Fruit fly (Drosophila melanogaster) whole organism, embryonic: ENCODE measurements around the gene Hexo1.

Experiments
- Bdp1 ChIP-seq: fragments of 200-800 bp; sonication (Bioruptor generic); optimal IDR thresholded peaks from 3 replicates; lab custom pipeline; 2016; ENCODE audit warnings: missing biosample characterization, missing genetic modification characterization
- CG10366 ChIP-seq: fragments of 200-800 bp; sonication (Bioruptor generic); IDR thresholded peaks from 2 replicates; pipeline ENCODE4 v1.3.6; 2022; ENCODE audit warnings: missing biosample characterization, missing genetic modification characterization
- CG10462 ChIP-seq: fragments of 200-800 bp; sonication (Bioruptor generic); optimal IDR thresholded peaks from 2 replicates; lab custom pipeline; 2016; ENCODE audit warnings: missing biosample characterization, missing genetic modification characterization
- CG10565 ChIP-seq: fragments of 200-800 bp; sonication (Bioruptor generic); optimal IDR thresholded peaks from 3 replicates; lab custom pipeline; 2016; ENCODE audit warnings: missing biosample characterization, mild to moderate bottlenecking, missing genetic modification characterization
- CG12155 ChIP-seq: fragments of 200-800 bp; sonication (Bioruptor generic); optimal IDR thresholded peaks from 3 replicates; lab custom pipeline; 2016; ENCODE audit warnings: missing biosample characterization, missing genetic modification characterization
- CG13296 ChIP-seq: fragments of 200-800 bp; sonication (Bioruptor generic); optimal IDR thresholded peaks from 3 replicates; lab custom pipeline; 2018; ENCODE audit warnings: missing biosample characterization, mild to moderate bottlenecking, missing genetic modification characterization
- CG13424 ChIP-seq: fragments of 200-800 bp; sonication (Bioruptor generic); optimal IDR thresholded peaks from 2 replicates; lab custom pipeline; 2019; ENCODE audit warnings: missing biosample characterization, mild to moderate bottlenecking, missing genetic modification characterization, moderate library complexity
- CG14441 ChIP-seq: fragments of 200-800 bp; sonication (Bioruptor generic); IDR thresholded peaks from 2 replicates; pipeline ENCODE4 v1.3.6; 2022; ENCODE audit warnings: missing biosample characterization, missing genetic modification characterization
- CG14667 ChIP-seq: fragments of 200-800 bp; sonication (Bioruptor generic); IDR thresholded peaks from 2 replicates; pipeline ENCODE4 v1.3.6; 2022; ENCODE audit warnings: missing biosample characterization, missing genetic modification characterization
- CG1529 ChIP-seq: fragments of 200-800 bp; sonication (Bioruptor generic); optimal IDR thresholded peaks from 3 replicates; lab custom pipeline; 2018; ENCODE audit warnings: missing biosample characterization, missing genetic modification characterization
- CG15514 ChIP-seq: fragments of 200-800 bp; sonication (Bioruptor generic); optimal IDR thresholded peaks from 3 replicates; lab custom pipeline; 2017; ENCODE audit warnings: missing biosample characterization, missing genetic modification characterization, mild to moderate bottlenecking, moderate library complexity, missing genetic modification reagents
- CG1602 ChIP-seq: fragments of 200-800 bp; sonication (Bioruptor generic); optimal IDR thresholded peaks from 3 replicates; lab custom pipeline; 2016; ENCODE audit warnings: missing biosample characterization, missing genetic modification characterization
- CG18599 ChIP-seq: fragments of 200-800 bp; sonication (Bioruptor generic); optimal IDR thresholded peaks from 3 replicates; lab custom pipeline; 2017; ENCODE audit warnings: missing biosample characterization, missing genetic modification characterization, mild to moderate bottlenecking, moderate library complexity, missing genetic modification reagents
- CG32532 ChIP-seq: fragments of 200-800 bp; sonication (Bioruptor generic); IDR thresholded peaks from 2 replicates; pipeline ENCODE4 v1.3.6; 2022; ENCODE audit warnings: missing biosample characterization, missing genetic modification characterization
- CG34376 ChIP-seq: fragments of 200-800 bp; sonication (Bioruptor generic); optimal IDR thresholded peaks from 2 replicates; lab custom pipeline; 2018; ENCODE audit warnings: missing biosample characterization, mild to moderate bottlenecking, missing genetic modification characterization
- CG5245 ChIP-seq: fragments of 200-800 bp; sonication (Bioruptor generic); optimal IDR thresholded peaks from 3 replicates; lab custom pipeline; 2016; ENCODE audit warnings: missing biosample characterization, missing genetic modification characterization
- CG6854 ChIP-seq: fragments of 200-800 bp; sonication (Bioruptor generic); optimal IDR thresholded peaks from 3 replicates; lab custom pipeline; 2017; ENCODE audit warnings: missing biosample characterization, mild to moderate bottlenecking, missing genetic modification characterization
- CG7745 ChIP-seq: fragments of 200-800 bp; sonication (Bioruptor generic); optimal IDR thresholded peaks from 2 replicates; lab custom pipeline; 2018; ENCODE audit warnings: missing biosample characterization, mild to moderate bottlenecking, missing genetic modification characterization, moderate library complexity
- CG9609 ChIP-seq: fragments of 200-800 bp; sonication (Bioruptor generic); optimal IDR thresholded peaks from 3 replicates; lab custom pipeline; 2016; ENCODE audit warnings: missing biosample characterization, missing genetic modification characterization
- Dref ChIP-seq: fragments of 200-800 bp; sonication (Bioruptor generic); IDR thresholded peaks from 2 replicates; pipeline ENCODE4 v1.3.6; 2022; ENCODE audit warnings: missing biosample characterization, missing genetic modification characterization
- Fer1 ChIP-seq: fragments of 200-800 bp; sonication (Bioruptor generic); optimal IDR thresholded peaks from 2 replicates; lab custom pipeline; 2017; ENCODE audit warnings: missing biosample characterization, mild to moderate bottlenecking, missing genetic modification characterization
- GATAe ChIP-seq: fragments of 200-800 bp; sonication (Bioruptor generic); conservative IDR thresholded peaks from 2 replicates; pipeline ENCODE4 v1.3.6; 2022; ENCODE audit warnings: missing biosample characterization, missing genetic modification characterization
- HLH4C ChIP-seq: fragments of 200-800 bp; sonication (Bioruptor generic); IDR thresholded peaks from 3 replicates; pipeline ENCODE4 v1.3.6; 2022; ENCODE audit warnings: missing biosample characterization, missing genetic modification characterization; ENCODE audit not compliant: partially characterized antibody
- HmgZ ChIP-seq: fragments of 200-800 bp; sonication (Bioruptor generic); optimal IDR thresholded peaks from 2 replicates; lab custom pipeline; 2018; ENCODE audit warnings: missing biosample characterization, mild to moderate bottlenecking, missing genetic modification characterization
- MTF-1 ChIP-seq: fragments of 200-800 bp; sonication (Bioruptor generic); optimal IDR thresholded peaks from 2 replicates; lab custom pipeline; 2018; ENCODE audit warnings: missing biosample characterization, mild to moderate bottlenecking, missing genetic modification characterization, borderline replicate concordance
- NK7.1 ChIP-seq: fragments of 200-800 bp; sonication (Bioruptor generic); optimal IDR thresholded peaks from 3 replicates; lab custom pipeline; 2016; ENCODE audit warnings: missing biosample characterization, missing genetic modification characterization
- Nf-YC ChIP-seq: fragments of 200-800 bp; optimal IDR thresholded peaks from 3 replicates; lab custom pipeline; 2019; ENCODE audit warnings: missing biosample characterization, mild to moderate bottlenecking, missing genetic modification characterization, moderate library complexity
- Taf1 ChIP-seq: fragments of 200-800 bp; sonication (Bioruptor generic); IDR thresholded peaks from 2 replicates; pipeline ENCODE4 v1.3.6; 2022; ENCODE audit warnings: missing biosample characterization, missing genetic modification characterization
- ab ChIP-seq: fragments of 200-800 bp; sonication (Bioruptor generic); optimal IDR thresholded peaks from 2 replicates; lab custom pipeline; 2016; ENCODE audit warnings: missing biosample characterization, missing genetic modification characterization
- aop ChIP-seq: fragments of 200-800 bp; sonication (Bioruptor generic); IDR thresholded peaks from 2 replicates; pipeline ENCODE4 v1.3.6; 2022; ENCODE audit warnings: missing biosample characterization, missing genetic modification characterization
- btn ChIP-seq: fragments of 200-800 bp; sonication (Bioruptor generic); optimal IDR thresholded peaks from 2 replicates; lab custom pipeline; 2016; ENCODE audit warnings: missing biosample characterization, missing genetic modification characterization
- caup ChIP-seq: fragments of 200-800 bp; sonication (Bioruptor generic); optimal IDR thresholded peaks from 3 replicates; lab custom pipeline; 2017; ENCODE audit warnings: missing biosample characterization, mild to moderate bottlenecking, missing genetic modification characterization, moderate library complexity; ENCODE audit not compliant: severe bottlenecking
- chinmo ChIP-seq: fragments of 200-800 bp; sonication (Bioruptor generic); IDR thresholded peaks from 4 replicates; pipeline ENCODE4 v1.3.6; 2022; ENCODE audit warnings: missing biosample characterization, missing genetic modification characterization; ENCODE audit not compliant: partially characterized antibody
- ci ChIP-seq: fragments of 200-800 bp; sonication (Bioruptor generic); IDR thresholded peaks from 3 replicates; pipeline ENCODE4 v1.3.6; 2022; ENCODE audit warnings: missing biosample characterization, missing genetic modification characterization
- cwo ChIP-seq: fragments of 200-800 bp; sonication (Bioruptor generic); optimal IDR thresholded peaks from 3 replicates; lab custom pipeline; 2017; ENCODE audit warnings: missing biosample characterization, missing genetic modification characterization, mild to moderate bottlenecking, moderate library complexity, missing genetic modification reagents
- dati ChIP-seq: fragments of 200-800 bp; sonication (Bioruptor generic); IDR thresholded peaks from 2 replicates; pipeline ENCODE4 v1.3.6; 2022; ENCODE audit warnings: missing biosample characterization, missing genetic modification characterization
- dm ChIP-seq: fragments of 200-800 bp; sonication (Bioruptor generic); optimal IDR thresholded peaks from 3 replicates; lab custom pipeline; 2016; ENCODE audit warnings: missing biosample characterization, missing genetic modification characterization
- ems ChIP-seq: fragments of 200-800 bp; sonication (Bioruptor generic); optimal IDR thresholded peaks from 3 replicates; lab custom pipeline; 2016; ENCODE audit warnings: missing biosample characterization, missing genetic modification characterization
- kni ChIP-seq: fragments of 200-800 bp; sonication (Bioruptor generic); optimal IDR thresholded peaks from 3 replicates; lab custom pipeline; 2017; ENCODE audit warnings: mild to moderate bottlenecking, missing biosample characterization, missing genetic modification reagents, missing genetic modification characterization
- knrl ChIP-seq: fragments of 200-800 bp; sonication (Bioruptor generic); IDR thresholded peaks from 3 replicates; pipeline ENCODE4 v1.3.6; 2022; ENCODE audit warnings: missing biosample characterization, missing genetic modification characterization; ENCODE audit not compliant: partially characterized antibody
- mam ChIP-seq: fragments of 200-800 bp; sonication (Bioruptor generic); optimal IDR thresholded peaks from 3 replicates; lab custom pipeline; 2016; ENCODE audit warnings: missing biosample characterization, missing genetic modification characterization
- nmo ChIP-seq: fragments of 200-800 bp; sonication (Bioruptor generic); optimal IDR thresholded peaks from 2 replicates; lab custom pipeline; 2018; ENCODE audit warnings: missing biosample characterization, mild to moderate bottlenecking, missing genetic modification characterization, moderate library complexity
- odd ChIP-seq: fragments of 200-800 bp; sonication (Bioruptor generic); optimal IDR thresholded peaks from 2 replicates; lab custom pipeline; 2017; ENCODE audit warnings: missing biosample characterization, mild to moderate bottlenecking, missing genetic modification characterization
- prd ChIP-seq, 3 experiments: fragments of >200 bp in 2 of 3; fragments of 200-800 bp in 1 of 3; sonication (Bioruptor generic) in 1 of 3; optimal IDR thresholded peaks in 2 of 3; IDR thresholded peaks in 1 of 3; 2 replicates in 2 of 3; 3 replicates in 1 of 3; pipeline versions ENCODE4 v1.3.6 to Lab custom; 2017 to 2022; ENCODE audit warnings: missing biosample characterization in 1 of 3, missing genetic modification characterization in 1 of 3
- ranshi ChIP-seq: fragments of 200-800 bp; sonication (Bioruptor generic); IDR thresholded peaks from 2 replicates; pipeline ENCODE4 v1.3.6; 2022; ENCODE audit warnings: missing biosample characterization, missing genetic modification characterization
- row ChIP-seq: fragments of 200-800 bp; sonication (Bioruptor generic); IDR thresholded peaks from 3 replicates; pipeline ENCODE4 v1.3.6; 2022; ENCODE audit warnings: missing biosample characterization, missing genetic modification characterization
- sc ChIP-seq, 3 experiments: fragments of >200 bp in 2 of 3; fragments of 200-800 bp in 1 of 3; sonication (Bioruptor generic) in 1 of 3; optimal IDR thresholded peaks; 2 replicates in 2 of 3; 3 replicates in 1 of 3; lab custom pipeline; 2017; ENCODE audit warnings: mild to moderate bottlenecking in 1 of 3, missing biosample characterization in 1 of 3, missing genetic modification characterization in 1 of 3, missing genetic modification reagents in 1 of 3
- slou ChIP-seq: fragments of 200-800 bp; sonication (Bioruptor generic); optimal IDR thresholded peaks from 3 replicates; lab custom pipeline; 2016; ENCODE audit warnings: missing biosample characterization, missing genetic modification characterization
- usp ChIP-seq: fragments of >200 bp; optimal IDR thresholded peaks from 2 replicates; lab custom pipeline; 2017; ENCODE audit warnings: missing biosample characterization, missing genetic modification characterization

The Hexo1 gene

DNA sequence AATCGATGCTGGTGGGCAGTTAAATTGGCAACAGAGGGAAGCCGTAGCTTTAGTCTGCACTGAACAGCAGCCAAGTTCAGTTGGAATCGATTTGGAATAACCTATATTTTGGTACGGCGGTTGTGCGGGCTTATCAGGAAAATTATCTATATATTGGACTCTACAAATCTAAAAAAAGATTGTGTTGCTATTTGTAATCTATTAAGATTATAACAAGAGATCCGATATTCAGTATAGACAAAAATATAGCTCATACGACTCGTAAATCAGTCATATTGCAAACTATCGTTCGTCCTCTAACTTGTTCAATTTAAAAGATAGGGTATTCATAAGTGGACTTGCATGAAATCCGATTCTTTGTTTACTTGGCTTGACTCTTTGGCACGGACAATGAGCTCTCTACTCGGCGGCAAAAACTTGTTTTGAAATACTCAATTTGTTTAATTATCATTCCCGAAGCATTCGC lies at the start of gene Hexo1:
Gene Hexo1, plus strand, starts transcription at position 51 of the 466 bp plus-strand sequence.
- TF ChIP-seq CG10366 (GFP tag; lab: Robert Waterston, UW) (0 out of 2 replicates have a peak, but pooled peaks have one; percentile 10), CG10565 (no peak), NK7.1 (no peak), CG13424 (peak; percentile 42), usp (GFP tag; lab: Kevin White, UChicago) (no peak), CG1529 (GFP tag; lab: Kevin White, UChicago) (no peak), CG5245 (no peak), ranshi (GFP tag; lab: Robert Waterston, UW) (no peak), Taf1 (no peak), Bdp1 (GFP tag; lab: Kevin White, UChicago) (no peak), sc (optimal IDR thresholded peaks at IDR 0.05; lab: Kevin White, UChicago) (no peak), sc (GFP tag; optimal IDR thresholded peaks at IDR 0.05; lab: Kevin White, UChicago) (no peak), Fer1 (GFP tag; lab: Kevin White, UChicago) (peak; percentile 40), odd (peak; percentile 36), CG15514 (GFP tag; lab: Kevin White, UChicago) (peak; percentile 78), aop (GFP tag; lab: Robert Waterston, UW) (no peak), nmo (GFP tag; lab: Kevin White, UChicago) (peak; percentile 35), CG1602 (GFP tag; lab: Kevin White, UChicago) (no peak), CG34376 (GFP tag; lab: Kevin White, UChicago) (peak; percentile 79), CG14667 (GFP tag; lab: Robert Waterston, UW) (no peak), ab (GFP tag; lab: Kevin White, UChicago) (no peak), CG13296 (peak; percentile 54), HLH4C (GFP tag; lab: Robert Waterston, UW) (no peak), kni (GFP tag; lab: Kevin White, UChicago) (peak; percentile 11), caup (GFP tag; lab: Kevin White, UChicago) (peak; percentile 29), row (GFP tag; lab: Robert Waterston, UW) (peak; percentile 79), dati (no peak), ems (GFP tag; lab: Kevin White, UChicago) (no peak), btn (GFP tag; lab: Kevin White, UChicago) (no peak), CG10462 (no peak), prd (optimal IDR thresholded peaks at IDR 0.05; lab: Kevin White, UChicago) (no peak), prd (GFP tag; IDR thresholded peaks at IDR 0.05; lab: Robert Waterston, UW) (no peak), slou (no peak), CG12155 (GFP tag; lab: Kevin White, UChicago) (no peak), mam (GFP tag; lab: Kevin White, UChicago) (peak; percentile 15), chinmo (GFP tag; lab: Robert Waterston, UW) (0 out of 4 replicates have a peak, but pooled peaks have one; percentile 47), ci (GFP tag; lab: Robert Waterston, UW) (peak; percentile 56; the same call in 1 of the 3 replicates), cwo (GFP tag; lab: Kevin White, UChicago) (peak; percentile 17), CG14441 (GFP tag; lab: Robert Waterston, UW) (no peak), Dref (GFP tag; lab: Robert Waterston, UW) (no peak), CG18599 (GFP tag; lab: Kevin White, UChicago) (no peak), Nf-YC (peak; percentile 0), dm (no peak), GATAe (peak; percentile 37; the same call in 1 of the 2 replicates), MTF-1 (GFP tag; lab: Kevin White, UChicago) (no peak), HmgZ (tag; lab: Kevin White, UChicago) (peak; percentile 55), CG9609 (no peak), CG6854 (no peak), CG7745 (tag; lab: Kevin White, UChicago) (no peak), knrl (GFP tag; lab: Robert Waterston, UW) (no peak), CG32532 (GFP tag; lab: Robert Waterston, UW) (peak; percentile 51; the same call in 1 of the 2 replicates)
